Fruit fly (Drosophila melanogaster): ENCODE results near the gene Naa60.

DNA sequence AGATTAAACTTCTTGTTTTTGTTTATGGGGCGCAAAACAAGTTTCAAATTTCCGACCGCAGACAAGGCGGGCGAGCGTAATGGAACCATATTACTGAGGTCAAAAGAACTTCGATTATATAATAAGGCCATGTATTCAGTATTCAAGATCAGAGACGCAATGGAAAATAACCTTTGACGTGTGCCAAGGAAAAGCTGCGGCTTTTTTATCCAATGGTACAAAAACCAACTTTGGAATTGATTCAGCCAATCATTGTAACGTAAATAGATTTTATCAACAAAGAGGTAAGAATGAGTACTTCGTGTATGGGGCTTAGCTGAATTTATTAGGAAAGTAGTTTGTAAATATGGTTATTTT, 29.2 kb upstream of the Naa60 start:
- TF ChIP-seq usp (GFP tag; optimal IDR thresholded peaks at IDR 0.05) (no peak), HLH106 (tag; optimal IDR thresholded peaks at IDR 0.05) (no peak), pan (optimal IDR thresholded peaks at IDR 0.05) (no peak), N (GFP tag; optimal IDR thresholded peaks at IDR 0.05) (no peak), rgr (GFP tag; optimal IDR thresholded peaks at IDR 0.05) (no peak), h (GFP tag; optimal IDR thresholded peaks at IDR 0.05) (no peak), OdsH (GFP tag; optimal IDR thresholded peaks at IDR 0.05) (no peak), Mio (GFP tag; optimal IDR thresholded peaks at IDR 0.05) (no peak)

Measured in whole organism, wandering third instar larva.